Fruit fly (Drosophila melanogaster) whole organism, embryonic: ENCODE data around the gene Df31.

Experiments used
- B-H2 ChIP-seq: fragments of 200-800 bp; sonication (Bioruptor generic); optimal IDR thresholded peaks from 2 replicates; lab custom pipeline; 2018; ENCODE audit warnings: missing biosample characterization, mild to moderate bottlenecking, missing genetic modification characterization
- CG10543 ChIP-seq: fragments of 200-800 bp; sonication (Bioruptor generic); optimal IDR thresholded peaks from 3 replicates; lab custom pipeline; 2017; ENCODE audit warnings: missing biosample characterization, mild to moderate bottlenecking, missing genetic modification characterization, moderate library complexity
- CG10959 ChIP-seq: fragments of 200-800 bp; sonication (Bioruptor generic); IDR thresholded peaks from 2 replicates; pipeline ENCODE4 v1.3.6; 2022; ENCODE audit warnings: missing biosample characterization, missing genetic modification characterization
- CG12219 ChIP-seq: fragments of 200-800 bp; sonication (Bioruptor generic); optimal IDR thresholded peaks from 3 replicates; lab custom pipeline; 2018; ENCODE audit warnings: missing biosample characterization, mild to moderate bottlenecking, missing genetic modification characterization
- CG12659 ChIP-seq: fragments of 200-800 bp; sonication (Bioruptor generic); optimal IDR thresholded peaks from 3 replicates; lab custom pipeline; 2017; ENCODE audit warnings: mild to moderate bottlenecking, missing biosample characterization, missing genetic modification reagents, missing genetic modification characterization
- CG13775 ChIP-seq: fragments of 200-800 bp; sonication (Bioruptor generic); optimal IDR thresholded peaks from 3 replicates; lab custom pipeline; 2017; ENCODE audit warnings: missing biosample characterization, mild to moderate bottlenecking, missing genetic modification characterization
- CG14860 ChIP-seq: fragments of 200-800 bp; sonication (Bioruptor generic); IDR thresholded peaks from 3 replicates; pipeline ENCODE4 v1.3.6; 2022; ENCODE audit warnings: missing biosample characterization, missing genetic modification characterization; ENCODE audit not compliant: partially characterized antibody
- CG1603 ChIP-seq: fragments of 200-800 bp; sonication (Bioruptor generic); optimal IDR thresholded peaks from 2 replicates; lab custom pipeline; 2019; ENCODE audit warnings: missing biosample characterization, mild to moderate bottlenecking, missing genetic modification characterization, moderate library complexity
- CG17359 ChIP-seq: fragments of 200-800 bp; sonication (Bioruptor generic); optimal IDR thresholded peaks from 3 replicates; lab custom pipeline; 2018; ENCODE audit warnings: missing biosample characterization, mild to moderate bottlenecking, missing genetic modification characterization, moderate library complexity
- CG18476 ChIP-seq: fragments of 200-800 bp; sonication (Bioruptor generic); optimal IDR thresholded peaks from 2 replicates; lab custom pipeline; 2016; ENCODE audit warnings: missing biosample characterization, mild to moderate bottlenecking, missing genetic modification characterization
- CG18764 ChIP-seq: fragments of 200-800 bp; sonication (Bioruptor generic); optimal IDR thresholded peaks from 3 replicates; lab custom pipeline; 2016; ENCODE audit warnings: missing biosample characterization, missing genetic modification characterization
- CG2202 ChIP-seq: fragments of 200-800 bp; sonication (Bioruptor generic); optimal IDR thresholded peaks from 2 replicates; lab custom pipeline; 2018; ENCODE audit warnings: missing biosample characterization, mild to moderate bottlenecking, missing genetic modification characterization
- CG4820 ChIP-seq: fragments of 200-800 bp; sonication (Bioruptor generic); optimal IDR thresholded peaks from 3 replicates; lab custom pipeline; 2016; ENCODE audit warnings: missing biosample characterization, missing genetic modification characterization
- CG6791 ChIP-seq: fragments of 200-800 bp; sonication (Bioruptor generic); IDR thresholded peaks from 3 replicates; pipeline ENCODE4 v1.3.6; 2022; ENCODE audit warnings: missing biosample characterization, missing genetic modification characterization; ENCODE audit not compliant: partially characterized antibody
- CG7963 ChIP-seq: fragments of 200-800 bp; sonication (Bioruptor generic); IDR thresholded peaks from 3 replicates; pipeline ENCODE4 v1.3.6; 2022; ENCODE audit warnings: missing biosample characterization, missing genetic modification characterization; ENCODE audit not compliant: partially characterized antibody
- CG8281 ChIP-seq: fragments of 200-800 bp; sonication (Bioruptor generic); optimal IDR thresholded peaks from 2 replicates; lab custom pipeline; 2018; ENCODE audit warnings: missing biosample characterization, mild to moderate bottlenecking, missing genetic modification characterization, moderate library complexity
- CG8388 ChIP-seq: fragments of 200-800 bp; sonication (Bioruptor generic); optimal IDR thresholded peaks from 2 replicates; lab custom pipeline; 2019; ENCODE audit warnings: missing biosample characterization, mild to moderate bottlenecking, missing genetic modification characterization, moderate library complexity
- Doc2 ChIP-seq: fragments of 200-800 bp; sonication (Bioruptor generic); IDR thresholded peaks from 2 replicates; pipeline ENCODE4 v1.3.6; 2022; ENCODE audit warnings: missing biosample characterization, missing genetic modification characterization
- Drgx ChIP-seq: fragments of 200-800 bp; sonication (Bioruptor generic); IDR thresholded peaks from 2 replicates; pipeline ENCODE4 v1.3.6; 2022; ENCODE audit warnings: missing biosample characterization, missing genetic modification characterization
- HLHmδ ChIP-seq: fragments of 200-800 bp; sonication (Bioruptor generic); optimal IDR thresholded peaks from 2 replicates; lab custom pipeline; 2018; ENCODE audit warnings: missing biosample characterization, mild to moderate bottlenecking, missing genetic modification characterization, moderate library complexity
- Hmx ChIP-seq: fragments of 200-800 bp; sonication (Bioruptor generic); optimal IDR thresholded peaks from 2 replicates; lab custom pipeline; 2016; ENCODE audit warnings: missing biosample characterization, missing genetic modification characterization
- Hr39 ChIP-seq: fragments of >200 bp; optimal IDR thresholded peaks from 2 replicates; lab custom pipeline; 2017
- Mad ChIP-seq: fragments of 200-800 bp; sonication (Bioruptor generic); optimal IDR thresholded peaks from 2 replicates; lab custom pipeline; 2016; ENCODE audit warnings: missing biosample characterization, missing genetic modification characterization
- Nf-YB ChIP-seq: fragments of 200-800 bp; sonication (Bioruptor generic); optimal IDR thresholded peaks from 3 replicates; lab custom pipeline; 2019; ENCODE audit warnings: missing biosample characterization, mild to moderate bottlenecking, missing genetic modification characterization, moderate library complexity
- NfI ChIP-seq: fragments of 200-800 bp; sonication (Bioruptor generic); optimal IDR thresholded peaks from 3 replicates; lab custom pipeline; 2018; ENCODE audit warnings: missing biosample characterization, mild to moderate bottlenecking, missing genetic modification characterization, moderate library complexity
- Sry-β ChIP-seq: fragments of 200-800 bp; sonication (Bioruptor generic); optimal IDR thresholded peaks from 2 replicates; lab custom pipeline; 2018; ENCODE audit warnings: missing biosample characterization, mild to moderate bottlenecking, missing genetic modification characterization, moderate library complexity
- Trl ChIP-seq, 3 experiments: fragments of >200 bp in 2 of 3; fragments of 200-800 bp in 1 of 3; sonication (Bioruptor generic) in 1 of 3; optimal IDR thresholded peaks; 2 replicates in 1 of 3; 3 replicates in 2 of 3; lab custom pipeline; 2016 to 2017; ENCODE audit warnings: missing biosample characterization in 1 of 3, missing genetic modification characterization in 1 of 3
- amos ChIP-seq: fragments of 200-800 bp; sonication (Bioruptor generic); IDR thresholded peaks from 2 replicates; pipeline ENCODE4 v1.3.6; 2022; ENCODE audit warnings: missing biosample characterization, missing genetic modification characterization; ENCODE audit not compliant: partially characterized antibody
- bowl ChIP-seq: fragments of 200-800 bp; sonication (Bioruptor generic); IDR thresholded peaks from 2 replicates; pipeline ENCODE4 v1.3.6; 2022; ENCODE audit warnings: missing biosample characterization, missing genetic modification characterization
- cas ChIP-seq: fragments of 200-800 bp; sonication (Bioruptor generic); IDR thresholded peaks from 2 replicates; pipeline ENCODE4 v1.3.6; 2022; ENCODE audit warnings: missing biosample characterization, missing genetic modification characterization
- cg ChIP-seq: fragments of 200-800 bp; sonication (Bioruptor generic); optimal IDR thresholded peaks from 3 replicates; lab custom pipeline; 2019; ENCODE audit warnings: missing biosample characterization, mild to moderate bottlenecking, missing genetic modification characterization, moderate library complexity
- crp ChIP-seq, 2 experiments: fragments of 200-800 bp; sonication (Bioruptor generic); optimal IDR thresholded peaks; 2 replicates in 1 of 2; 3 replicates in 1 of 2; lab custom pipeline; 2017; ENCODE audit warnings: missing biosample characterization in 2 of 2, missing genetic modification characterization in 2 of 2, mild to moderate bottlenecking in 1 of 2, moderate library complexity in 1 of 2
- eve ChIP-seq, 2 experiments: fragments of >200 bp; optimal IDR thresholded peaks; 2 replicates each; lab custom pipeline; 2017; ENCODE audit warnings: missing biosample characterization in 2 of 2, missing genetic modification characterization in 2 of 2
- fu2 ChIP-seq: fragments of 200-800 bp; sonication (Bioruptor generic); optimal IDR thresholded peaks from 2 replicates; lab custom pipeline; 2016; ENCODE audit warnings: missing biosample characterization, missing genetic modification characterization
- gcm ChIP-seq: fragments of 200-800 bp; sonication (Bioruptor generic); optimal IDR thresholded peaks from 2 replicates; lab custom pipeline; 2019; ENCODE audit warnings: missing biosample characterization, mild to moderate bottlenecking, missing genetic modification characterization, moderate library complexity
- gcm2 ChIP-seq: fragments of 200-800 bp; sonication (Bioruptor generic); optimal IDR thresholded peaks from 2 replicates; lab custom pipeline; 2016; ENCODE audit warnings: missing biosample characterization, missing genetic modification characterization
- gsb-n ChIP-seq: fragments of 200-800 bp; sonication (Bioruptor generic); optimal IDR thresholded peaks from 3 replicates; lab custom pipeline; 2018; ENCODE audit warnings: missing biosample characterization, mild to moderate bottlenecking, missing genetic modification characterization
- gt ChIP-seq: fragments of 200-800 bp; sonication (Bioruptor generic); IDR thresholded peaks from 2 replicates; pipeline ENCODE4 v1.3.6; 2022; ENCODE audit warnings: missing biosample characterization, missing genetic modification characterization
- hkb ChIP-seq, 2 experiments: fragments of 200-800 bp in 1 of 2; fragments of >200 bp in 1 of 2; sonication (Bioruptor generic) in 1 of 2; IDR thresholded peaks in 1 of 2; optimal IDR thresholded peaks in 1 of 2; 2 replicates each; pipeline versions ENCODE4 v1.3.6 to Lab custom; 2017 to 2022; ENCODE audit warnings: missing biosample characterization in 1 of 2, missing genetic modification characterization in 1 of 2
- jigr1 ChIP-seq: fragments of 200-800 bp; sonication (Bioruptor generic); IDR thresholded peaks from 3 replicates; pipeline ENCODE4 v1.3.6; 2022; ENCODE audit warnings: missing biosample characterization, missing genetic modification characterization
- ken ChIP-seq: fragments of 200-800 bp; sonication (Bioruptor generic); IDR thresholded peaks from 3 replicates; pipeline ENCODE4 v1.3.6; 2022; ENCODE audit warnings: missing biosample characterization, missing genetic modification characterization
- lilli ChIP-seq: fragments of 200-800 bp; sonication (Bioruptor generic); optimal IDR thresholded peaks from 3 replicates; lab custom pipeline; 2016; ENCODE audit warnings: missing biosample characterization, missing genetic modification characterization
- phol ChIP-seq: fragments of 200-800 bp; sonication (Bioruptor generic); optimal IDR thresholded peaks from 3 replicates; lab custom pipeline; 2018; ENCODE audit warnings: missing biosample characterization, mild to moderate bottlenecking, missing genetic modification characterization, moderate library complexity
- pita ChIP-seq: fragments of 200-800 bp; sonication (Bioruptor generic); optimal IDR thresholded peaks from 2 replicates; lab custom pipeline; 2017; ENCODE audit warnings: missing biosample characterization, mild to moderate bottlenecking, missing genetic modification characterization
- sna ChIP-seq: fragments of 200-800 bp; sonication (Bioruptor generic); IDR thresholded peaks from 2 replicates; pipeline ENCODE4 v1.3.6; 2022; ENCODE audit warnings: missing biosample characterization, missing genetic modification characterization; ENCODE audit not compliant: partially characterized antibody
- sqz ChIP-seq: fragments of 200-800 bp; sonication (Bioruptor generic); optimal IDR thresholded peaks from 3 replicates; lab custom pipeline; 2018; ENCODE audit warnings: missing biosample characterization, mild to moderate bottlenecking, missing genetic modification characterization
- tap ChIP-seq: fragments of 200-800 bp; optimal IDR thresholded peaks from 3 replicates; lab custom pipeline; 2019; ENCODE audit warnings: missing biosample characterization, mild to moderate bottlenecking, missing genetic modification characterization, moderate library complexity
- zf30C ChIP-seq: fragments of 200-800 bp; sonication (Bioruptor generic); optimal IDR thresholded peaks from 3 replicates; lab custom pipeline; 2018; ENCODE audit warnings: missing biosample characterization, mild to moderate bottlenecking, missing genetic modification characterization

The Df31 gene

dm6 chr2L:21618738-21619431 is 10.8 kb downstream of the Df31 start (continued):
- TF ChIP-seq crp (GFP tag; optimal IDR thresholded peaks at IDR 0.05; lab: Kevin White, UChicago): no peak
- peak; percentile 23 for TF ChIP-seq CG8388
- no peak for TF ChIP-seq hkb (optimal IDR thresholded peaks at IDR 0.05; lab: Kevin White, UChicago)
- TF ChIP-seq hkb (GFP tag; IDR thresholded peaks at IDR 0.05; lab: Robert Waterston, UW): peak; percentile 38; the same call in 1 of the 2 replicates
- no peak for TF ChIP-seq sqz (GFP tag; lab: Kevin White, UChicago)
- TF ChIP-seq Drgx: no peak
- TF ChIP-seq Mad (GFP tag; lab: Kevin White, UChicago): no peak
- no peak for TF ChIP-seq amos (GFP tag; lab: Robert Waterston, UW)
- no peak for TF ChIP-seq bowl (GFP tag; lab: Robert Waterston, UW)
- peak; percentile 65 to 73 for TF ChIP-seq Trl (optimal IDR thresholded peaks at IDR 0.05; lab: Kevin White, UChicago)
- no peak for TF ChIP-seq Trl (GFP tag; optimal IDR thresholded peaks at IDR 0.05; lab: Kevin White, UChicago)
- no peak for TF ChIP-seq HLHmδ
- TF ChIP-seq CG17359 (tag; lab: Kevin White, UChicago): no peak
- TF ChIP-seq zf30C (GFP tag; lab: Kevin White, UChicago): no peak
- no peak for TF ChIP-seq Hmx (GFP tag; lab: Kevin White, UChicago)
- no peak for TF ChIP-seq CG12219 (GFP tag; lab: Kevin White, UChicago)
- peak in 1 of 2 experiments; percentile 48 for TF ChIP-seq eve (GFP tag; optimal IDR thresholded peaks at IDR 0.05; lab: Kevin White, UChicago)
- TF ChIP-seq CG13775 (GFP tag; lab: Kevin White, UChicago): peak; percentile 49
- TF ChIP-seq gcm2 (GFP tag; lab: Kevin White, UChicago): no peak
- no peak for TF ChIP-seq CG8281 (tag; lab: Kevin White, UChicago)
- TF ChIP-seq Nf-YB (GFP tag; lab: Kevin White, UChicago): no peak
- TF ChIP-seq B-H2: no peak
- TF ChIP-seq phol (tag; lab: Kevin White, UChicago): peak; percentile 53
- TF ChIP-seq cg (GFP tag; lab: Kevin White, UChicago): peak; percentile 25
- TF ChIP-seq Doc2 (GFP tag; lab: Robert Waterston, UW): no peak
- TF ChIP-seq CG1603: peak; percentile 9
- TF ChIP-seq gt: no peak
- peak; percentile 20 for TF ChIP-seq CG12659 (GFP tag; lab: Kevin White, UChicago)
- TF ChIP-seq Hr39 (lab: Kevin White, UChicago): no peak
- TF ChIP-seq gsb-n (tag; lab: Kevin White, UChicago): peak; percentile 26
- peak; percentile 12 for TF ChIP-seq CG4820 (GFP tag; lab: Kevin White, UChicago)
- TF ChIP-seq Sry-β (GFP tag; lab: Kevin White, UChicago): no peak
- TF ChIP-seq NfI (GFP tag; lab: Kevin White, UChicago): peak; percentile 30
- 0 out of 3 replicates have a peak, but pooled peaks have one; percentile 18 for TF ChIP-seq CG6791 (GFP tag; lab: Robert Waterston, UW)
- TF ChIP-seq tap (tag; lab: Kevin White, UChicago): no peak
- TF ChIP-seq lilli: peak; percentile 30
- TF ChIP-seq CG14860 (GFP tag; lab: Robert Waterston, UW): no peak
- no peak for TF ChIP-seq pita (GFP tag; lab: Kevin White, UChicago)
- no peak for TF ChIP-seq ken
- no peak for TF ChIP-seq CG10959 (GFP tag; lab: Robert Waterston, UW)
- TF ChIP-seq jigr1 (GFP tag; lab: Robert Waterston, UW): no peak
- TF ChIP-seq sna (GFP tag; lab: Robert Waterston, UW): no peak
- TF ChIP-seq CG2202 (tag; lab: Kevin White, UChicago): no peak
- no peak for TF ChIP-seq cas (GFP tag; lab: Robert Waterston, UW)
- no peak for TF ChIP-seq CG7963
- no peak for TF ChIP-seq gcm
- peak; percentile 10 for TF ChIP-seq CG10543
- no peak for TF ChIP-seq CG18476 (GFP tag; lab: Kevin White, UChicago)
- no peak for TF ChIP-seq CG18764 (GFP tag; lab: Kevin White, UChicago)
- TF ChIP-seq fu2 (GFP tag; lab: Kevin White, UChicago): no peak
